In genomic region chr3R:12356044-12356443, dm6 we compare ENCODE assay signal across 1 fruit fly cellular context.
A peak's percentile ranks its signal among the peaks of the same experiment; 100 is the strongest.
TF ChIP-seq lines count a peak whose summit lies in the region.

Gene MBD-R2 (minus strand): TSS chr3R:12356265.

TF ChIP-seq in whole organism, embryonic, 481 proteins besides CTCF, POLR2A, EP300 and RAD21 (continued from another document):
- TF ChIP-seq twi (tag; optimal IDR thresholded peaks at IDR 0.05; lab: Kevin White, UChicago) (no peak), CoRest (tag; optimal IDR thresholded peaks at IDR 0.05; lab: Kevin White, UChicago) (peak; percentile 19), gfzf (GFP tag; optimal IDR thresholded peaks at IDR 0.05; lab: Kevin White, UChicago) (peak; percentile 74), hbn (GFP tag; IDR thresholded peaks at IDR 0.05; lab: Robert Waterston, UW; ENCODE audit: partially characterized antibody) (peak; percentile 71), gcm (GFP tag; optimal IDR thresholded peaks at IDR 0.05; lab: Kevin White, UChicago) (peak; percentile 1), sna (GFP tag; IDR thresholded peaks at IDR 0.05; lab: Robert Waterston, UW; ENCODE audit: partially characterized antibody) (peak; percentile 42; the same call in 1 of the 2 replicates), BEAF-32 (GFP tag; optimal IDR thresholded peaks at IDR 0.05; lab: Kevin White, UChicago) (peak; percentile 82), CG10267 (tag; optimal IDR thresholded peaks at IDR 0.05; lab: Kevin White, UChicago) (peak; percentile 41), row (GFP tag; IDR thresholded peaks at IDR 0.05; lab: Robert Waterston, UW) (peak; percentile 69), inv (GFP tag; IDR thresholded peaks at IDR 0.05; lab: Robert Waterston, UW; ENCODE audit: partially characterized antibody) (peak; percentile 62; the same call in 1 of the 2 replicates), TFAM (GFP tag; optimal IDR thresholded peaks at IDR 0.05; lab: Kevin White, UChicago) (no peak), CG8290 (GFP tag; optimal IDR thresholded peaks at IDR 0.05; lab: Kevin White, UChicago) (no peak), CG8290 (tag; optimal IDR thresholded peaks at IDR 0.05; lab: Kevin White, UChicago) (no peak), pzg (GFP tag; optimal IDR thresholded peaks at IDR 0.05; lab: Kevin White, UChicago) (peak; percentile 67), Max (GFP tag; optimal IDR thresholded peaks at IDR 0.05; lab: Kevin White, UChicago) (peak; percentile 14), Dll (GFP tag; IDR thresholded peaks at IDR 0.05; lab: Robert Waterston, UW; ENCODE audit: partially characterized antibody) (peak; percentile 78), tna (GFP tag; IDR thresholded peaks at IDR 0.05; lab: Robert Waterston, UW; ENCODE audit: partially characterized antibody) (peak; percentile 28; the same call in 1 of the 2 replicates), Pdp1 (GFP tag; optimal IDR thresholded peaks at IDR 0.05; lab: Kevin White, UChicago) (peak in 1 of 2 experiments; percentile 21), Lhr (GFP tag; optimal IDR thresholded peaks at IDR 0.05; lab: Kevin White, UChicago) (peak; percentile 54), CG2116 (GFP tag; optimal IDR thresholded peaks at IDR 0.05; lab: Kevin White, UChicago) (peak; percentile 60), Bdp1 (GFP tag; optimal IDR thresholded peaks at IDR 0.05; lab: Kevin White, UChicago) (no peak), Dek (tag; optimal IDR thresholded peaks at IDR 0.05; lab: Kevin White, UChicago) (peak; percentile 30), CG12659 (GFP tag; optimal IDR thresholded peaks at IDR 0.05; lab: Kevin White, UChicago) (peak; percentile 62), tgo (GFP tag; IDR thresholded peaks at IDR 0.05; lab: Robert Waterston, UW) (no peak), bigmax (GFP tag; optimal IDR thresholded peaks at IDR 0.05; lab: Kevin White, UChicago) (no peak), CG14710 (tag; optimal IDR thresholded peaks at IDR 0.05; lab: Kevin White, UChicago) (peak; percentile 46), Fer1 (GFP tag; optimal IDR thresholded peaks at IDR 0.05; lab: Kevin White, UChicago) (no peak), unc-4 (GFP tag; IDR thresholded peaks at IDR 0.05; lab: Robert Waterston, UW; ENCODE audit: partially characterized antibody) (peak; percentile 80), shn (GFP tag; optimal IDR thresholded peaks at IDR 0.05; lab: Kevin White, UChicago) (no peak), Hr51 (GFP tag; optimal IDR thresholded peaks at IDR 0.05; lab: Kevin White, UChicago) (peak in 1 of 2 experiments; percentile 3), Doc3 (GFP tag; IDR thresholded peaks at IDR 0.05; lab: Robert Waterston, UW; ENCODE audit: partially characterized antibody) (peak; percentile 56; the same call in 2 of the 3 replicates), cato (GFP tag; optimal IDR thresholded peaks at IDR 0.05; lab: Kevin White, UChicago; ENCODE audit: borderline replicate concordance) (no peak), dm (GFP tag; optimal IDR thresholded peaks at IDR 0.05; lab: Kevin White, UChicago) (no peak), gem (tag; optimal IDR thresholded peaks at IDR 0.05; lab: Kevin White, UChicago) (peak; percentile 22), fu2 (GFP tag; optimal IDR thresholded peaks at IDR 0.05; lab: Kevin White, UChicago) (no peak), grau (tag; optimal IDR thresholded peaks at IDR 0.05; lab: Kevin White, UChicago) (peak; percentile 42), vvl (GFP tag; IDR thresholded peaks at IDR 0.05; lab: Robert Waterston, UW) (peak; percentile 15; the same call in 1 of the 2 replicates), Xrp1 (GFP tag; IDR thresholded peaks at IDR 0.05; lab: Robert Waterston, UW) (0 out of 2 replicates have a peak, but pooled peaks have one; percentile 16), Dref (GFP tag; IDR thresholded peaks at IDR 0.05; lab: Robert Waterston, UW) (peak; percentile 67), Dp (GFP tag; optimal IDR thresholded peaks at IDR 0.05; lab: Kevin White, UChicago) (peak; percentile 67), Scr (GFP tag; IDR thresholded peaks at IDR 0.05; lab: Robert Waterston, UW; ENCODE audit: partially characterized antibody) (peak; percentile 76), HLH4C (GFP tag; IDR thresholded peaks at IDR 0.05; lab: Robert Waterston, UW; ENCODE audit: partially characterized antibody) (peak; percentile 37; the same call in 2 of the 3 replicates), CG13424 (tag; optimal IDR thresholded peaks at IDR 0.05; lab: Kevin White, UChicago) (peak; percentile 16), CG34224 (GFP tag; IDR thresholded peaks at IDR 0.05; lab: Robert Waterston, UW; ENCODE audit: partially characterized antibody) (peak; percentile 66; the same call in 2 of the 3 replicates), CG17361 (GFP tag; IDR thresholded peaks at IDR 0.05; lab: Robert Waterston, UW) (0 out of 3 replicates have a peak, but pooled peaks have one; percentile 26), CG6791 (GFP tag; IDR thresholded peaks at IDR 0.05; lab: Robert Waterston, UW; ENCODE audit: partially characterized antibody) (0 out of 3 replicates have a peak, but pooled peaks have one; percentile 34), CG2129 (GFP tag; IDR thresholded peaks at IDR 0.05; lab: Robert Waterston, UW; ENCODE audit: partially characterized antibody) (peak; percentile 51), CG1603 (tag; optimal IDR thresholded peaks at IDR 0.05; lab: Kevin White, UChicago) (peak; percentile 39), phol (tag; optimal IDR thresholded peaks at IDR 0.05; lab: Kevin White, UChicago) (peak; percentile 20), CG34422 (GFP tag; IDR thresholded peaks at IDR 0.05; lab: Robert Waterston, UW) (0 out of 3 replicates have a peak, but pooled peaks have one; percentile 38), CG17328 (GFP tag; IDR thresholded peaks at IDR 0.05; lab: Robert Waterston, UW) (0 out of 2 replicates have a peak, but pooled peaks have one; percentile 27), Bgb (GFP tag; IDR thresholded peaks at IDR 0.05; lab: Robert Waterston, UW; ENCODE audit: partially characterized antibody) (peak; percentile 67), Opbp (GFP tag; IDR thresholded peaks at IDR 0.05; lab: Robert Waterston, UW; ENCODE audit: partially characterized antibody) (peak; percentile 80; the same call in 2 of the 3 replicates), CG7556 (GFP tag; optimal IDR thresholded peaks at IDR 0.05; lab: Kevin White, UChicago) (no peak), CG14860 (GFP tag; IDR thresholded peaks at IDR 0.05; lab: Robert Waterston, UW; ENCODE audit: partially characterized antibody) (0 out of 3 replicates have a peak, but pooled peaks have one; percentile 37), CG12391 (tag; optimal IDR thresholded peaks at IDR 0.05; lab: Kevin White, UChicago) (peak; percentile 34), CG31441 (GFP tag; IDR thresholded peaks at IDR 0.05; lab: Robert Waterston, UW) (peak; percentile 25; the same call in 1 of the 2 replicates), sens (GFP tag; lab: Kevin White, UChicago) (peak; percentile 73), knrl (GFP tag; IDR thresholded peaks at IDR 0.05; lab: Robert Waterston, UW; ENCODE audit: partially characterized antibody) (peak; percentile 78), mld (GFP tag; IDR thresholded peaks at IDR 0.05; lab: Robert Waterston, UW; ENCODE audit: partially characterized antibody) (0 out of 3 replicates have a peak, but pooled peaks have one; percentile 48), CG2712 (tag; optimal IDR thresholded peaks at IDR 0.05; lab: Kevin White, UChicago) (peak; percentile 38), CG17186 (GFP tag; optimal IDR thresholded peaks at IDR 0.05; lab: Kevin White, UChicago) (peak; percentile 51), amos (GFP tag; IDR thresholded peaks at IDR 0.05; lab: Robert Waterston, UW; ENCODE audit: partially characterized antibody) (peak; percentile 75), CG14014 (GFP tag; IDR thresholded peaks at IDR 0.05; lab: Robert Waterston, UW) (no peak), crol (GFP tag; IDR thresholded peaks at IDR 0.05; lab: Robert Waterston, UW) (peak; percentile 89), Myb (GFP tag; optimal IDR thresholded peaks at IDR 0.05; lab: Kevin White, UChicago) (peak; percentile 65)
TF ChIP-seq in whole organism, embryonic: peak in this region for 74.
